Worm (Caenorhabditis elegans) whole organism, early embryonic: ENCODE results near the gene ZK430.5.

Experiments used
- B0310.2 ChIP-seq: sonication (generic microtip); optimal IDR thresholded peaks from 2 replicates; lab custom pipeline; 2016; ENCODE audit warnings: mild to moderate bottlenecking, missing genetic modification characterization, missing compliant biosample characterization
- ama-1 ChIP-seq: fragments of 150-350 bp; optimal IDR thresholded peaks from 2 replicates; lab custom pipeline; 2014
- ceh-13 ChIP-seq: fragments of 200-800 bp; sonication (Bioruptor generic); optimal IDR thresholded peaks from 2 replicates; lab custom pipeline; 2018; ENCODE audit warnings: mild to moderate bottlenecking, missing genetic modification characterization, missing compliant biosample characterization
- ceh-36 ChIP-seq: sonication (generic microtip); optimal IDR thresholded peaks from 2 replicates; lab custom pipeline; 2016; ENCODE audit warnings: missing genetic modification characterization, inconsistent platforms, missing compliant biosample characterization
- ets-7 ChIP-seq: sonication (generic microtip); optimal IDR thresholded peaks from 2 replicates; lab custom pipeline; 2016; ENCODE audit warnings: missing genotype, missing genetic modification characterization, missing compliant biosample characterization
- flt-1 ChIP-seq: fragments of 200-800 bp; sonication (Bioruptor generic); IDR thresholded peaks from 2 replicates; pipeline ENCODE4 v1.3.6; 2022; ENCODE audit warnings: missing genetic modification characterization, missing compliant biosample characterization
- hmbx-1 ChIP-seq: sonication (generic microtip); optimal IDR thresholded peaks from 2 replicates; lab custom pipeline; 2016; ENCODE audit warnings: mild to moderate bottlenecking, missing genetic modification characterization, missing compliant biosample characterization
- hnd-1 ChIP-seq: sonication (generic microtip); optimal IDR thresholded peaks from 2 replicates; lab custom pipeline; 2016; ENCODE audit warnings: missing genetic modification characterization, missing compliant biosample characterization
- scrt-1 ChIP-seq: fragments of 200-800 bp; sonication (Bioruptor generic); IDR thresholded peaks from 2 replicates; pipeline ENCODE4 v1.3.6; 2022; ENCODE audit warnings: missing genetic modification characterization, missing compliant biosample characterization
- tbx-11 ChIP-seq: fragments of 200-800 bp; sonication (Bioruptor generic); IDR thresholded peaks from 2 replicates; pipeline ENCODE4 v1.3.6; 2022; ENCODE audit warnings: missing genetic modification characterization, missing compliant biosample characterization

- TF ChIP-seq ama-1 (lab: Kevin White, UChicago) (no peak), B0310.2 (no peak), tbx-11 (GFP tag; lab: Robert Waterston, UW) (no peak), ets-7 (no peak), hmbx-1 (tag; lab: Kevin White, UChicago) (no peak), scrt-1 (no peak), hnd-1 (no peak), ceh-13 (GFP tag; lab: Kevin White, UChicago) (no peak), flt-1 (GFP tag; lab: Robert Waterston, UW) (no peak), ceh-36 (tag; lab: Kevin White, UChicago) (no peak)
Observed at ce11 chrII:4460297-4460696, 54.8 kb downstream of the ZK430.5 start.
